Fruit fly (Drosophila melanogaster) whole organism, wandering third instar larva: ENCODE data around the gene GABPI.
A peak's percentile ranks its signal among the peaks of the same experiment; 100 is the strongest.

Source experiments
- Abd-B ChIP-seq: fragments of >200 bp; optimal IDR thresholded peaks from 2 replicates; lab custom pipeline; 2017; ENCODE audit warnings: missing biosample characterization, missing genetic modification characterization
- CG32264 ChIP-seq: fragments of 200-800 bp; sonication (Bioruptor generic); optimal IDR thresholded peaks from 2 replicates; lab custom pipeline; 2016; ENCODE audit warnings: missing biosample characterization, missing genetic modification characterization
- CG9705 ChIP-seq: fragments of 200-800 bp; sonication (Bioruptor generic); optimal IDR thresholded peaks from 2 replicates; lab custom pipeline; 2018; ENCODE audit warnings: missing biosample characterization, mild to moderate bottlenecking, missing genetic modification characterization
- CrebA ChIP-seq: fragments of 200-800 bp; sonication (Bioruptor generic); optimal IDR thresholded peaks from 2 replicates; lab custom pipeline; 2016; ENCODE audit warnings: missing biosample characterization, mild to moderate bottlenecking, missing genetic modification characterization, borderline replicate concordance
- Dfd ChIP-seq: fragments of >200 bp; optimal IDR thresholded peaks from 2 replicates; lab custom pipeline; 2017; ENCODE audit warnings: missing biosample characterization, missing genetic modification characterization
- Dif ChIP-seq: fragments of 200-275, 200-300 bp; sonication (Bioruptor generic); optimal IDR thresholded peaks from 2 replicates; lab custom pipeline; 2018; ENCODE audit warnings: missing biosample characterization, missing genetic modification characterization; ENCODE audit not compliant: partially characterized antibody
- GATAd ChIP-seq: sonication (Bioruptor generic); optimal IDR thresholded peaks from 2 replicates; lab custom pipeline; 2016; ENCODE audit warnings: missing biosample characterization, missing genetic modification characterization
- HLH106 ChIP-seq: fragments of 200-800 bp; optimal IDR thresholded peaks from 3 replicates; lab custom pipeline; 2019; ENCODE audit warnings: missing biosample characterization, mild to moderate bottlenecking, missing genetic modification characterization, moderate library complexity
- Hnf4 ChIP-seq: fragments of 200-800 bp; sonication (Bioruptor generic); optimal IDR thresholded peaks from 2 replicates; lab custom pipeline; 2016; ENCODE audit warnings: missing biosample characterization, mild to moderate bottlenecking, missing genetic modification characterization
- Hr78 ChIP-seq: fragments of >200 bp; optimal IDR thresholded peaks from 2 replicates; lab custom pipeline; 2017; ENCODE audit warnings: missing biosample characterization, missing genetic modification characterization
- Hr83 ChIP-seq: fragments of 200-300 bp; sonication (Bioruptor generic); optimal IDR thresholded peaks from 2 replicates; lab custom pipeline; 2016; ENCODE audit warnings: missing biosample characterization, mild to moderate bottlenecking, missing genetic modification characterization, moderate library complexity; ENCODE audit not compliant: poor library complexity, severe bottlenecking
- Jra ChIP-seq: sonication (Bioruptor generic); optimal IDR thresholded peaks from 2 replicates; lab custom pipeline; 2016; ENCODE audit warnings: missing biosample characterization, missing genetic modification characterization
- Mio ChIP-seq: sonication (Bioruptor generic); optimal IDR thresholded peaks from 2 replicates; lab custom pipeline; 2016; ENCODE audit warnings: missing biosample characterization, missing genetic modification characterization
- Myc ChIP-seq: fragments of >200 bp; optimal IDR thresholded peaks from 2 replicates; lab custom pipeline; 2017
- N ChIP-seq: fragments of >200 bp; optimal IDR thresholded peaks from 2 replicates; lab custom pipeline; 2018; ENCODE audit warnings: missing biosample characterization, missing external identifiers, missing genetic modification characterization
- OdsH ChIP-seq: fragments of 200-800 bp; sonication (Bioruptor generic); optimal IDR thresholded peaks from 2 replicates; lab custom pipeline; 2016; ENCODE audit warnings: missing biosample characterization, mild to moderate bottlenecking, missing genetic modification characterization
- Rel ChIP-seq, 2 experiments: fragments of 200-800 bp; sonication (Bioruptor generic) in 1 of 2; optimal IDR thresholded peaks; 2 replicates in 1 of 2; 3 replicates in 1 of 2; lab custom pipeline; 2016 to 2019; ENCODE audit warnings: mild to moderate bottlenecking in 2 of 2, missing biosample characterization in 2 of 2, missing genetic modification characterization in 2 of 2, moderate library complexity in 1 of 2
- Sp1 ChIP-seq: fragments of 200-800 bp; sonication (Bioruptor generic); optimal IDR thresholded peaks from 3 replicates; lab custom pipeline; 2019; ENCODE audit warnings: missing biosample characterization, mild to moderate bottlenecking, missing genetic modification characterization, moderate library complexity
- Vsx2 ChIP-seq: fragments of 200-300, 225-300 bp; sonication (Bioruptor generic); optimal IDR thresholded peaks from 2 replicates; lab custom pipeline; 2018; ENCODE audit warnings: missing biosample characterization, missing genetic modification characterization; ENCODE audit not compliant: partially characterized antibody
- br ChIP-seq: fragments of 200-800 bp; sonication (Bioruptor generic); optimal IDR thresholded peaks from 2 replicates; lab custom pipeline; 2016; ENCODE audit warnings: missing biosample characterization, missing genetic modification characterization
- brk ChIP-seq: fragments of 200-800 bp; sonication (Bioruptor generic); optimal IDR thresholded peaks from 2 replicates; lab custom pipeline; 2016; ENCODE audit warnings: missing biosample characterization, mild to moderate bottlenecking, missing genetic modification characterization
- dl ChIP-seq, 2 experiments: fragments of 175-275, 200-275 bp in 1 of 2; fragments of 200-275 bp in 1 of 2; sonication (Bioruptor generic); optimal IDR thresholded peaks; lab custom pipeline; 2018; ENCODE audit warnings: mild to moderate bottlenecking in 2 of 2, missing biosample characterization in 2 of 2, missing genetic modification characterization in 2 of 2, moderate library complexity in 2 of 2; ENCODE audit not compliant: partially characterized antibody in 2 of 2, insufficient read depth in 1 of 2
- dmrt93B ChIP-seq: fragments of 200-800 bp; sonication (Bioruptor generic); optimal IDR thresholded peaks from 2 replicates; lab custom pipeline; 2018; ENCODE audit warnings: missing biosample characterization, mild to moderate bottlenecking, missing genetic modification characterization
- dsf ChIP-seq: sonication (Bioruptor generic); optimal IDR thresholded peaks from 2 replicates; lab custom pipeline; 2016; ENCODE audit warnings: missing biosample characterization, missing genetic modification characterization, borderline replicate concordance
- ey ChIP-seq: fragments of 200-800 bp; sonication (Bioruptor generic); optimal IDR thresholded peaks from 2 replicates; lab custom pipeline; 2016; ENCODE audit warnings: missing biosample characterization, missing genetic modification characterization
- foxo ChIP-seq, 2 experiments: fragments of 200-800 bp; sonication (Bioruptor generic); optimal IDR thresholded peaks; 2 replicates in 1 of 2; 3 replicates in 1 of 2; lab custom pipeline; 2016 to 2017; ENCODE audit warnings: missing biosample characterization in 2 of 2, missing genetic modification characterization in 2 of 2
- fru ChIP-seq: fragments of 200-800 bp; sonication (Bioruptor generic); optimal IDR thresholded peaks from 3 replicates; lab custom pipeline; 2016; ENCODE audit warnings: missing biosample characterization, mild to moderate bottlenecking, missing genetic modification characterization
- h ChIP-seq: fragments of 200-800 bp; sonication (Bioruptor generic); optimal IDR thresholded peaks from 3 replicates; lab custom pipeline; 2016; ENCODE audit warnings: missing biosample characterization, mild to moderate bottlenecking, missing genetic modification characterization
- jim ChIP-seq: fragments of 175-275, 200-325 bp; sonication (Bioruptor generic); optimal IDR thresholded peaks from 2 replicates; lab custom pipeline; 2016; ENCODE audit warnings: missing biosample characterization, mild to moderate bottlenecking, missing genetic modification characterization
- lola ChIP-seq: fragments of >200 bp; optimal IDR thresholded peaks from 2 replicates; lab custom pipeline; 2017; ENCODE audit warnings: missing biosample characterization, missing genetic modification characterization
- pan ChIP-seq: fragments of >200 bp; optimal IDR thresholded peaks from 2 replicates; lab custom pipeline; 2017
- psq ChIP-seq: fragments of 200-800 bp; sonication (Bioruptor generic); optimal IDR thresholded peaks from 3 replicates; lab custom pipeline; 2017; ENCODE audit warnings: missing biosample characterization, mild to moderate bottlenecking, missing genetic modification characterization, moderate library complexity
- rgr ChIP-seq: fragments of 200-800 bp; sonication (Bioruptor generic); optimal IDR thresholded peaks from 3 replicates; lab custom pipeline; 2016; ENCODE audit warnings: missing biosample characterization, mild to moderate bottlenecking, missing genetic modification characterization
- sage ChIP-seq: fragments of 200-800 bp; sonication (Bioruptor generic); optimal IDR thresholded peaks from 2 replicates; lab custom pipeline; 2016; ENCODE audit warnings: missing biosample characterization, mild to moderate bottlenecking, missing genetic modification characterization
- sv ChIP-seq: fragments of 200-800 bp; sonication (Bioruptor generic); optimal IDR thresholded peaks from 3 replicates; lab custom pipeline; 2016; ENCODE audit warnings: missing biosample characterization, missing genetic modification characterization
- tai ChIP-seq: sonication (Bioruptor generic); optimal IDR thresholded peaks from 2 replicates; lab custom pipeline; 2016; ENCODE audit warnings: missing biosample characterization, missing genetic modification characterization
- usp ChIP-seq: fragments of >200 bp; optimal IDR thresholded peaks from 2 replicates; lab custom pipeline; 2017; ENCODE audit warnings: missing biosample characterization, missing genetic modification characterization
- woc ChIP-seq: sonication (Bioruptor generic); optimal IDR thresholded peaks from 2 replicates; lab custom pipeline; 2016; ENCODE audit warnings: missing biosample characterization, mild to moderate bottlenecking, missing genetic modification characterization

Gene GABPI

dm6 chr2L:3043647-3044046 is 13.3 kb downstream of the GABPI start, which contains the start of gene FASN2:
Gene FASN2, plus strand, starts transcription at chr2L:3043947.
- TF ChIP-seq ey (GFP tag; lab: Kevin White, UChicago): no peak
- TF ChIP-seq Abd-B: no peak
- TF ChIP-seq Dif (GFP tag; lab: Kevin White, UChicago): no peak
- TF ChIP-seq sage: no peak
- no peak for TF ChIP-seq GATAd (GFP tag; lab: Kevin White, UChicago)
- no peak for TF ChIP-seq pan (lab: Kevin White, UChicago)
- TF ChIP-seq rgr (GFP tag; lab: Kevin White, UChicago): no peak
- no peak for TF ChIP-seq psq (GFP tag; lab: Kevin White, UChicago)
- TF ChIP-seq foxo (GFP tag; optimal IDR thresholded peaks at IDR 0.05; lab: Kevin White, UChicago): no peak
- no peak for TF ChIP-seq lola (GFP tag; lab: Kevin White, UChicago)
- TF ChIP-seq OdsH (GFP tag; lab: Kevin White, UChicago): no peak
- no peak for TF ChIP-seq Hr78 (GFP tag; lab: Kevin White, UChicago)
- TF ChIP-seq tai: no peak

dm6 chr2L:3044660-3045504 is 14.5 kb downstream of the GABPI start:
- TF ChIP-seq brk (GFP tag; lab: Kevin White, UChicago): no peak
- peak; percentile 51 for TF ChIP-seq h (GFP tag; lab: Kevin White, UChicago)
- peak; percentile 2 for TF ChIP-seq Hr83 (GFP tag; lab: Kevin White, UChicago)
- no peak for TF ChIP-seq Rel (GFP tag; optimal IDR thresholded peaks at IDR 0.05; lab: Kevin White, UChicago)
- TF ChIP-seq Rel (tag; optimal IDR thresholded peaks at IDR 0.05; lab: Kevin White, UChicago): peak; percentile 95

dm6 chr2L:3055710-3056447 is 25.5 kb downstream of the GABPI start:
- no peak for TF ChIP-seq CrebA (GFP tag; lab: Kevin White, UChicago)
- peak; percentile 95 for TF ChIP-seq woc (GFP tag; lab: Kevin White, UChicago)
- no peak for TF ChIP-seq N
- TF ChIP-seq OdsH (GFP tag; lab: Kevin White, UChicago): peak; percentile 67
- no peak for TF ChIP-seq dsf
- peak; percentile 38 for TF ChIP-seq h (GFP tag; lab: Kevin White, UChicago)
- no peak for TF ChIP-seq GATAd (GFP tag; lab: Kevin White, UChicago)
- peak; percentile 26 for TF ChIP-seq HLH106
- TF ChIP-seq Mio: no peak
- TF ChIP-seq CG32264: no peak
- TF ChIP-seq dl (GFP tag; optimal IDR thresholded peaks at IDR 0.05; lab: Kevin White, UChicago; ENCODE audit: insufficient read depth in 1 of 2, partially characterized antibody in 2 of 2): no peak
- peak; percentile 60 for TF ChIP-seq sv (GFP tag; lab: Kevin White, UChicago)
- TF ChIP-seq pan (lab: Kevin White, UChicago): no peak
- TF ChIP-seq ey (GFP tag; lab: Kevin White, UChicago): peak; percentile 58
- TF ChIP-seq brk (GFP tag; lab: Kevin White, UChicago): no peak
- peak; percentile 47 for TF ChIP-seq rgr (GFP tag; lab: Kevin White, UChicago)
- TF ChIP-seq Rel (GFP tag; optimal IDR thresholded peaks at IDR 0.05; lab: Kevin White, UChicago): no peak
- peak; percentile 24 for TF ChIP-seq Rel (tag; optimal IDR thresholded peaks at IDR 0.05; lab: Kevin White, UChicago)
- TF ChIP-seq tai: no peak
- TF ChIP-seq Vsx2 (GFP tag; lab: Kevin White, UChicago): no peak
- no peak for TF ChIP-seq usp (GFP tag; lab: Kevin White, UChicago)
- TF ChIP-seq Hr83 (GFP tag; lab: Kevin White, UChicago): no peak
- TF ChIP-seq lola (GFP tag; lab: Kevin White, UChicago): no peak
- peak; percentile 53 for TF ChIP-seq br
- peak; percentile 66 for TF ChIP-seq Sp1 (GFP tag; lab: Kevin White, UChicago)
- peak in 1 of 2 experiments; percentile 70 for TF ChIP-seq foxo (GFP tag; optimal IDR thresholded peaks at IDR 0.05; lab: Kevin White, UChicago)
- no peak for TF ChIP-seq Abd-B
- TF ChIP-seq sage: peak; percentile 16
- TF ChIP-seq Myc (lab: Kevin White, UChicago): no peak
- TF ChIP-seq fru (GFP tag; lab: Kevin White, UChicago): peak; percentile 72
- TF ChIP-seq jim: no peak
- no peak for TF ChIP-seq Dif (GFP tag; lab: Kevin White, UChicago)
- TF ChIP-seq Hr78 (GFP tag; lab: Kevin White, UChicago): no peak
- TF ChIP-seq Dfd (GFP tag; lab: Kevin White, UChicago): no peak
- peak; percentile 33 for TF ChIP-seq CG9705
- TF ChIP-seq psq (GFP tag; lab: Kevin White, UChicago): peak; percentile 51
- TF ChIP-seq dmrt93B (GFP tag; lab: Kevin White, UChicago): peak; percentile 55
- TF ChIP-seq Hnf4 (GFP tag; lab: Kevin White, UChicago): no peak
- TF ChIP-seq Jra: no peak
